Comparison of ENCODE assay signal across 4 fruit fly cellular contexts in the genomic region with DNA sequence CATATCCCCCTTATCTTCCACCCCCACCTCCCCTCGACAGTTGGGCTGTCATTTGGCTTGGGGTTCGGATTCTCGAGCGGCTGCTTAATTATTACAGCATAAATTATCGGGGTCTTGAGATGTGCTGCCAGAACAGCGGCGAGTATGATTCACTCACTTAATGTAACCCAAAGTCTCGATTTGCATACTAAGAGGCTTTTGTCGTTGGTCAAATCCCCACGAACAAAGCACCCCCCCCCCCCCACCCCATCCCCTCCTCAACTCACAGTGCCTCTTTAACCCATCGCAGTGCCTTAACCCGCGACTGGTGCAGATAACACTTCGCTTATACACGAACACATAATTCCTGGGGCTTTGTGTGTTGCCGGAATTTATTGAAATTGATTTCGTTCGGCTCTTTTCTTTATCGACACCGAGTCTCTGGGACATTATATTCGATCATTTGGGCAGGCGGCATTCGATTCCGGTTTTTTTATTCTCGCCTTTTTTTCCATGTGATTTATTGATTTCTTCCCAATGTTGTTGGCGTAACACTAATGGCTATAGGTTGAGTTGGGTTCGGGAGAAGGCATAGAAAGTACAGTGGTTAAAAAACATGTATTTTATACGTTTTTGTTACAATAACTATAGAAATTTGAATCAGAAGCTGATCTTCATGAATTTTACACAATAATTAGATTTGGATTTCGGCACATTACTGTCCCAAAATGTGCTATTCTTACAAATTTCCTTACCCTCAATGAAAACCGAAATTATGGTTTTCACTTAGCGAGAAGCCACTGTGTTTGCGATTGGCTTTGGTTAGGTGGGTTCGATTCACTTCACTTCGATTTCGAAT.
TF ChIP-seq lines count a peak whose summit lies in the region.

No protein-coding gene starts in this region.

- no peak for TF ChIP-seq CTCF in whole organism, embryonic (GFP tag; optimal IDR thresholded peaks at IDR 0.05; lab: Kevin White, UChicago)

TF ChIP-seq in whole organism, embryonic, 481 proteins besides CTCF, POLR2A, EP300 and RAD21 (continues in another document):
- TF ChIP-seq Dip3 (GFP tag; optimal IDR thresholded peaks at IDR 0.05; lab: Kevin White, UChicago) (peak; percentile 19), Rx (GFP tag; IDR thresholded peaks at IDR 0.05; lab: Robert Waterston, UW) (no peak), fd64A (GFP tag; optimal IDR thresholded peaks at IDR 0.05; lab: Kevin White, UChicago) (no peak), CG8924 (tag; optimal IDR thresholded peaks at IDR 0.05; lab: Kevin White, UChicago) (peak; percentile 66), run (tag; optimal IDR thresholded peaks at IDR 0.05; lab: Kevin White, UChicago) (no peak), CG13123 (GFP tag; optimal IDR thresholded peaks at IDR 0.05; lab: Kevin White, UChicago) (peak; percentile 17), Sry-δ (GFP tag; optimal IDR thresholded peaks at IDR 0.05; lab: Kevin White, UChicago) (peak; percentile 3), CG7271 (tag; optimal IDR thresholded peaks at IDR 0.05; lab: Kevin White, UChicago) (no peak), pho (GFP tag; optimal IDR thresholded peaks at IDR 0.05; lab: Kevin White, UChicago) (peak; percentile 38), Bdp1 (GFP tag; optimal IDR thresholded peaks at IDR 0.05; lab: Kevin White, UChicago) (no peak), CG4404 (GFP tag; IDR thresholded peaks at IDR 0.05; lab: Robert Waterston, UW) (no peak), CG10543 (GFP tag; optimal IDR thresholded peaks at IDR 0.05; lab: Kevin White, UChicago) (no peak), CG12236 (GFP tag; optimal IDR thresholded peaks at IDR 0.05; lab: Kevin White, UChicago) (peak; percentile 48), croc (GFP tag; conservative IDR thresholded peaks at IDR 0.05; lab: Robert Waterston, UW) (peak; percentile 16; the same call in 1 of the 3 replicates), p53 (GFP tag; optimal IDR thresholded peaks at IDR 0.05; lab: Kevin White, UChicago) (no peak), jumu (GFP tag; optimal IDR thresholded peaks at IDR 0.05; lab: Kevin White, UChicago) (peak; percentile 13), D19B (GFP tag; optimal IDR thresholded peaks at IDR 0.05; lab: Kevin White, UChicago) (no peak), Hmr (GFP tag; optimal IDR thresholded peaks at IDR 0.05; lab: Kevin White, UChicago) (peak; percentile 11), CG11504 (tag; optimal IDR thresholded peaks at IDR 0.05; lab: Kevin White, UChicago) (peak; percentile 73), Deaf1 (tag; optimal IDR thresholded peaks at IDR 0.05; lab: Kevin White, UChicago) (peak; percentile 71)

TF ChIP-seq in whole organism, prepupa, 60 proteins besides CTCF, POLR2A, EP300 and RAD21 (continues in another document):
- TF ChIP-seq Ets21C (GFP tag; optimal IDR thresholded peaks at IDR 0.05; lab: Kevin White, UChicago) (no peak), fkh (GFP tag; optimal IDR thresholded peaks at IDR 0.05; lab: Kevin White, UChicago) (no peak), esn (GFP tag; optimal IDR thresholded peaks at IDR 0.05; lab: Kevin White, UChicago) (peak; percentile 58), Smox (GFP tag; optimal IDR thresholded peaks at IDR 0.05; lab: Kevin White, UChicago) (peak; percentile 28), Sox14 (GFP tag; optimal IDR thresholded peaks at IDR 0.05; lab: Kevin White, UChicago) (no peak), CG3919 (GFP tag; optimal IDR thresholded peaks at IDR 0.05; lab: Kevin White, UChicago) (no peak), CG32006 (GFP tag; optimal IDR thresholded peaks at IDR 0.05; lab: Kevin White, UChicago) (peak; percentile 10), CG6792 (GFP tag; optimal IDR thresholded peaks at IDR 0.05; lab: Kevin White, UChicago) (no peak), Eip78C (GFP tag; lab: Kevin White, UChicago) (peak; percentile 53), CG8632 (GFP tag; optimal IDR thresholded peaks at IDR 0.05; lab: Kevin White, UChicago) (no peak), Hr38 (GFP tag; optimal IDR thresholded peaks at IDR 0.05; lab: Kevin White, UChicago) (no peak), OdsH (GFP tag; optimal IDR thresholded peaks at IDR 0.05; lab: Kevin White, UChicago) (no peak), CG4318 (GFP tag; optimal IDR thresholded peaks at IDR 0.05; lab: Kevin White, UChicago) (no peak), vri (GFP tag; optimal IDR thresholded peaks at IDR 0.05; lab: Kevin White, UChicago) (peak; percentile 76), Gug (GFP tag; IDR thresholded peaks at IDR 0.05; lab: Robert Waterston, UW) (no peak), Eip75B (GFP tag; optimal IDR thresholded peaks at IDR 0.05; lab: Kevin White, UChicago) (no peak), Sox102F (GFP tag; optimal IDR thresholded peaks at IDR 0.05; lab: Kevin White, UChicago) (peak; percentile 25), fd85E (GFP tag; optimal IDR thresholded peaks at IDR 0.05; lab: Kevin White, UChicago) (no peak), Hr39 (GFP tag; optimal IDR thresholded peaks at IDR 0.05; lab: Kevin White, UChicago) (peak; percentile 42), ss (GFP tag; optimal IDR thresholded peaks at IDR 0.05; lab: Kevin White, UChicago) (no peak), Met (GFP tag; optimal IDR thresholded peaks at IDR 0.05; lab: Kevin White, UChicago) (peak; percentile 59), spab (GFP tag; optimal IDR thresholded peaks at IDR 0.05; lab: Kevin White, UChicago) (no peak)

TF ChIP-seq in whole organism, pupa, 21 proteins besides CTCF, POLR2A, EP300 and RAD21:
- TF ChIP-seq CG15710 (tag; optimal IDR thresholded peaks at IDR 0.05; lab: Kevin White, UChicago) (no peak), CG34367 (tag; optimal IDR thresholded peaks at IDR 0.05; lab: Kevin White, UChicago) (no peak), CG17806 (tag; optimal IDR thresholded peaks at IDR 0.05; lab: Kevin White, UChicago) (no peak), CG9948 (tag; optimal IDR thresholded peaks at IDR 0.05; lab: Kevin White, UChicago) (no peak), rn (GFP tag; IDR thresholded peaks at IDR 0.05; lab: Robert Waterston, UW) (no peak), CG14655 (GFP tag; optimal IDR thresholded peaks at IDR 0.05; lab: Kevin White, UChicago) (peak; percentile 13), Snoo (tag; optimal IDR thresholded peaks at IDR 0.05; lab: Kevin White, UChicago) (no peak), EcR (GFP tag; optimal IDR thresholded peaks at IDR 0.05; lab: Kevin White, UChicago) (no peak), CG13204 (GFP tag; optimal IDR thresholded peaks at IDR 0.05; lab: Kevin White, UChicago) (no peak)

TF ChIP-seq in whole organism, wandering third instar larva, 38 proteins besides CTCF, POLR2A, EP300 and RAD21 (continues in another document):
- TF ChIP-seq dmrt93B (GFP tag; optimal IDR thresholded peaks at IDR 0.05; lab: Kevin White, UChicago) = no peak
- TF ChIP-seq CrebA (GFP tag; optimal IDR thresholded peaks at IDR 0.05; lab: Kevin White, UChicago; ENCODE audit: borderline replicate concordance) = no peak
- TF ChIP-seq CG32264 (GFP tag; optimal IDR thresholded peaks at IDR 0.05; lab: Kevin White, UChicago) = no peak
- TF ChIP-seq woc (GFP tag; optimal IDR thresholded peaks at IDR 0.05; lab: Kevin White, UChicago) = no peak
- TF ChIP-seq Jra (GFP tag; optimal IDR thresholded peaks at IDR 0.05; lab: Kevin White, UChicago) = no peak
- TF ChIP-seq sage (GFP tag; optimal IDR thresholded peaks at IDR 0.05; lab: Kevin White, UChicago) = no peak
- peak; percentile 28 for TF ChIP-seq HLH106 (tag; optimal IDR thresholded peaks at IDR 0.05; lab: Kevin White, UChicago)
- TF ChIP-seq tai (GFP tag; optimal IDR thresholded peaks at IDR 0.05; lab: Kevin White, UChicago) = no peak
- TF ChIP-seq Abd-B (GFP tag; optimal IDR thresholded peaks at IDR 0.05; lab: Kevin White, UChicago) = no peak
- TF ChIP-seq Dif (GFP tag; optimal IDR thresholded peaks at IDR 0.05; lab: Kevin White, UChicago; ENCODE audit: partially characterized antibody) = no peak
- TF ChIP-seq psq (GFP tag; optimal IDR thresholded peaks at IDR 0.05; lab: Kevin White, UChicago) = peak; percentile 51
- no peak for TF ChIP-seq OdsH (GFP tag; optimal IDR thresholded peaks at IDR 0.05; lab: Kevin White, UChicago)
- peak; percentile 17 for TF ChIP-seq Hnf4 (GFP tag; optimal IDR thresholded peaks at IDR 0.05; lab: Kevin White, UChicago)
- peak; percentile 45 for TF ChIP-seq h (GFP tag; optimal IDR thresholded peaks at IDR 0.05; lab: Kevin White, UChicago)
- no peak for TF ChIP-seq Rel (GFP tag; optimal IDR thresholded peaks at IDR 0.05; lab: Kevin White, UChicago)
- TF ChIP-seq Rel (tag; optimal IDR thresholded peaks at IDR 0.05; lab: Kevin White, UChicago) = no peak
- peak; percentile 70 for TF ChIP-seq fru (GFP tag; optimal IDR thresholded peaks at IDR 0.05; lab: Kevin White, UChicago)
- no peak for TF ChIP-seq lola (GFP tag; optimal IDR thresholded peaks at IDR 0.05; lab: Kevin White, UChicago)
- peak in 1 of 2 experiments; percentile 27 for TF ChIP-seq foxo (GFP tag; optimal IDR thresholded peaks at IDR 0.05; lab: Kevin White, UChicago)
- TF ChIP-seq usp (GFP tag; optimal IDR thresholded peaks at IDR 0.05; lab: Kevin White, UChicago) = no peak
- no peak for TF ChIP-seq Vsx2 (GFP tag; optimal IDR thresholded peaks at IDR 0.05; lab: Kevin White, UChicago; ENCODE audit: partially characterized antibody)
- no peak for TF ChIP-seq Myc (optimal IDR thresholded peaks at IDR 0.05; lab: Kevin White, UChicago)
- no peak for TF ChIP-seq brk (GFP tag; optimal IDR thresholded peaks at IDR 0.05; lab: Kevin White, UChicago)
- no peak for TF ChIP-seq pan (optimal IDR thresholded peaks at IDR 0.05; lab: Kevin White, UChicago)
- TF ChIP-seq Sp1 (GFP tag; optimal IDR thresholded peaks at IDR 0.05; lab: Kevin White, UChicago) = peak; percentile 8
- TF ChIP-seq dl (GFP tag; optimal IDR thresholded peaks at IDR 0.05; lab: Kevin White, UChicago; ENCODE audit: insufficient read depth in 1 of 2, partially characterized antibody in 2 of 2) = no peak
- TF ChIP-seq rgr (GFP tag; optimal IDR thresholded peaks at IDR 0.05; lab: Kevin White, UChicago) = peak; percentile 59
- TF ChIP-seq ey (GFP tag; optimal IDR thresholded peaks at IDR 0.05; lab: Kevin White, UChicago) = peak; percentile 45
- TF ChIP-seq jim (GFP tag; optimal IDR thresholded peaks at IDR 0.05; lab: Kevin White, UChicago) = no peak
- no peak for TF ChIP-seq Mio (GFP tag; optimal IDR thresholded peaks at IDR 0.05; lab: Kevin White, UChicago)
- no peak for TF ChIP-seq sv (GFP tag; optimal IDR thresholded peaks at IDR 0.05; lab: Kevin White, UChicago)
- no peak for TF ChIP-seq Dfd (GFP tag; optimal IDR thresholded peaks at IDR 0.05; lab: Kevin White, UChicago)
- no peak for TF ChIP-seq dsf (GFP tag; optimal IDR thresholded peaks at IDR 0.05; lab: Kevin White, UChicago; ENCODE audit: borderline replicate concordance)
- no peak for TF ChIP-seq GATAd (GFP tag; optimal IDR thresholded peaks at IDR 0.05; lab: Kevin White, UChicago)
- no peak for TF ChIP-seq CG9705 (GFP tag; optimal IDR thresholded peaks at IDR 0.05; lab: Kevin White, UChicago)
- peak; percentile 36 for TF ChIP-seq br (GFP tag; optimal IDR thresholded peaks at IDR 0.05; lab: Kevin White, UChicago)
- no peak for TF ChIP-seq Hr78 (GFP tag; optimal IDR thresholded peaks at IDR 0.05; lab: Kevin White, UChicago)
- no peak for TF ChIP-seq N (GFP tag; optimal IDR thresholded peaks at IDR 0.05; lab: Kevin White, UChicago)

Comparison
In these comparisons a context has a peak if more than half of its experiments do, and no peak if none do; other contexts are left out.
1. Of the 7 proteins assayed by ChIP-seq in both whole organism, embryonic and whole organism, prepupa: peak only in whole organism, embryonic: Blimp-1; only in whole organism, prepupa: Hr39; in both: Sox102F; in neither: 4.